Fruit fly (Drosophila melanogaster): ENCODE measurements around the gene Eip74EF.

Eip74EF gene

dm6 chr3L:17566335-17567242 lies 52.5 kb downstream of the Eip74EF start (continued):
- TF ChIP-seq aop (GFP tag; IDR thresholded peaks at IDR 0.05) (no peak), CG13775 (GFP tag; optimal IDR thresholded peaks at IDR 0.05) (peak; percentile 31), corto (GFP tag; optimal IDR thresholded peaks at IDR 0.05) (peak; percentile 58), inv (GFP tag; IDR thresholded peaks at IDR 0.05; ENCODE audit: partially characterized antibody) (no peak), sug (tag; optimal IDR thresholded peaks at IDR 0.05) (peak; percentile 52), CG30403 (GFP tag; optimal IDR thresholded peaks at IDR 0.05) (peak; percentile 73), Abd-B (GFP tag; optimal IDR thresholded peaks at IDR 0.05) (peak; percentile 79), tx (GFP tag; optimal IDR thresholded peaks at IDR 0.05) (no peak), lola (GFP tag; optimal IDR thresholded peaks at IDR 0.05) (peak in 1 of 3 experiments; percentile 38), CG6254 (GFP tag; optimal IDR thresholded peaks at IDR 0.05) (peak; percentile 75), Drgx (GFP tag; IDR thresholded peaks at IDR 0.05) (peak; percentile 89), Hsf (GFP tag; optimal IDR thresholded peaks at IDR 0.05) (peak; percentile 26), bowl (GFP tag; IDR thresholded peaks at IDR 0.05) (peak; percentile 54; the same call in 1 of the 2 replicates), lilli (GFP tag; optimal IDR thresholded peaks at IDR 0.05) (peak; percentile 25), kay (GFP tag; optimal IDR thresholded peaks at IDR 0.05) (peak; percentile 41), Dad (GFP tag; optimal IDR thresholded peaks at IDR 0.05) (no peak), H15 (GFP tag; IDR thresholded peaks at IDR 0.05) (peak; percentile 52; the same call in 2 of the 3 replicates), CG43689 (GFP tag; IDR thresholded peaks at IDR 0.05) (peak; percentile 58), Chrac-16 (GFP tag; optimal IDR thresholded peaks at IDR 0.05) (peak; percentile 13), row (GFP tag; IDR thresholded peaks at IDR 0.05) (peak; percentile 87), fd3F (GFP tag; optimal IDR thresholded peaks at IDR 0.05) (peak; percentile 30), CG7839 (tag; optimal IDR thresholded peaks at IDR 0.05) (peak; percentile 85), Jarid2 (GFP tag; optimal IDR thresholded peaks at IDR 0.05) (peak; percentile 54), CG7271 (tag; optimal IDR thresholded peaks at IDR 0.05) (no peak), Fer1 (GFP tag; optimal IDR thresholded peaks at IDR 0.05) (peak; percentile 74), CG2678 (tag; optimal IDR thresholded peaks at IDR 0.05) (peak; percentile 89), E2f1 (GFP tag; IDR thresholded peaks at IDR 0.05) (peak; percentile 64), Mrtf (GFP tag; IDR thresholded peaks at IDR 0.05) (peak; percentile 53; the same call in 1 of the 3 replicates), CG10979 (tag; optimal IDR thresholded peaks at IDR 0.05) (peak; percentile 84), Spps (tag; optimal IDR thresholded peaks at IDR 0.05) (no peak), CG12219 (GFP tag; optimal IDR thresholded peaks at IDR 0.05) (peak; percentile 79), CG17802 (tag; optimal IDR thresholded peaks at IDR 0.05) (peak; percentile 56), CG12071 (GFP tag; optimal IDR thresholded peaks at IDR 0.05) (peak; percentile 58), CG13123 (GFP tag; optimal IDR thresholded peaks at IDR 0.05) (no peak), CG10565 (GFP tag; optimal IDR thresholded peaks at IDR 0.05) (no peak), Sin3A (optimal IDR thresholded peaks at IDR 0.05) (no peak), ac (GFP tag; optimal IDR thresholded peaks at IDR 0.05) (no peak), HmgD (GFP tag; optimal IDR thresholded peaks at IDR 0.05) (no peak), CG7357 (GFP tag; IDR thresholded peaks at IDR 0.05) (peak; percentile 68), hb (GFP tag; IDR thresholded peaks at IDR 0.05; ENCODE audit: partially characterized antibody) (no peak), eyg (GFP tag; optimal IDR thresholded peaks at IDR 0.05) (no peak), CG10147 (GFP tag; optimal IDR thresholded peaks at IDR 0.05) (peak; percentile 38), Neu2 (GFP tag; optimal IDR thresholded peaks at IDR 0.05; ENCODE audit: borderline replicate concordance) (no peak), CG5245 (GFP tag; optimal IDR thresholded peaks at IDR 0.05) (peak; percentile 59), CG7745 (tag; optimal IDR thresholded peaks at IDR 0.05) (no peak), nmo (GFP tag; optimal IDR thresholded peaks at IDR 0.05) (peak; percentile 92), Scr (GFP tag; IDR thresholded peaks at IDR 0.05; ENCODE audit: partially characterized antibody) (no peak), CG17359 (tag; optimal IDR thresholded peaks at IDR 0.05) (peak; percentile 89)
